Worm (Caenorhabditis elegans) whole organism, early embryonic: ENCODE data around the gene srt-28.

Experiments used
- ceh-13 ChIP-seq: fragments of 200-800 bp; sonication (Bioruptor generic); optimal IDR thresholded peaks from 2 replicates; lab custom pipeline; 2018; ENCODE audit warnings: mild to moderate bottlenecking, missing genetic modification characterization, missing compliant biosample characterization
- flt-1 ChIP-seq: fragments of 200-800 bp; sonication (Bioruptor generic); IDR thresholded peaks from 2 replicates; pipeline ENCODE4 v1.3.6; 2022; ENCODE audit warnings: missing genetic modification characterization, missing compliant biosample characterization
- scrt-1 ChIP-seq: fragments of 200-800 bp; sonication (Bioruptor generic); IDR thresholded peaks from 2 replicates; pipeline ENCODE4 v1.3.6; 2022; ENCODE audit warnings: missing genetic modification characterization, missing compliant biosample characterization

DNA sequence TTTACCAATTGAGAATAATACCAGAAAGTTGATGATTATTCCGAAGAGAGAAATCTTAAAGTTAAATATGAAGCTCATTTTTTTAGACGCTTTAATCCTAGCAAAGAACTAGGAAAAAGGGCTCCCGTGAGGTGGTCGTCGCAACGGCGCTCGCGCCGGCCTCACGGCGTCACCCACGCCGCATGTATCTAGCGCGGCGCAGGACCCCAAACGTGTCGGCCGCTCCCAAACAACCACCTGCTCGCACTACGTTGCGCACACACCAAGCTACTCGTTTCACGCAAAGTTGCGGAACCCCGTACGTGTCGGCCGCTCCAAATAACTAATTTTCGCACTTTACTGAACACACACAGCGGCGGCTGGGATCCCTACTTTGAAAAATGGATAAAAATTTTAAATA is 33.0 kb upstream of the srt-28 start:
- TF ChIP-seq ceh-13 = no peak
- no peak for TF ChIP-seq flt-1
- TF ChIP-seq scrt-1 (GFP tag; lab: Robert Waterston, UW) = no peak
